Fruit fly (Drosophila melanogaster) whole organism, embryonic: ENCODE measurements around the gene srl.

Experiments used
- Aef1 ChIP-seq: fragments of 200-800 bp; sonication (Bioruptor generic); IDR thresholded peaks from 3 replicates; pipeline ENCODE4 v1.3.6; 2022; ENCODE audit warnings: missing biosample characterization, missing genetic modification characterization
- Atf3 ChIP-seq: fragments of 200-800 bp; sonication (Bioruptor generic); optimal IDR thresholded peaks from 3 replicates; lab custom pipeline; 2016; ENCODE audit warnings: missing biosample characterization, missing genetic modification characterization
- CG10267 ChIP-seq: fragments of 200-800 bp; sonication (Bioruptor generic); optimal IDR thresholded peaks from 2 replicates; lab custom pipeline; 2018; ENCODE audit warnings: missing biosample characterization, mild to moderate bottlenecking, missing genetic modification characterization, moderate library complexity
- CG10274 ChIP-seq: fragments of 200-800 bp; sonication (Bioruptor generic); optimal IDR thresholded peaks from 3 replicates; lab custom pipeline; 2017; ENCODE audit warnings: missing biosample characterization, mild to moderate bottlenecking, missing genetic modification characterization
- CG10543 ChIP-seq: fragments of 200-800 bp; sonication (Bioruptor generic); optimal IDR thresholded peaks from 3 replicates; lab custom pipeline; 2017; ENCODE audit warnings: missing biosample characterization, mild to moderate bottlenecking, missing genetic modification characterization, moderate library complexity
- CG10959 ChIP-seq: fragments of 200-800 bp; sonication (Bioruptor generic); IDR thresholded peaks from 2 replicates; pipeline ENCODE4 v1.3.6; 2022; ENCODE audit warnings: missing biosample characterization, missing genetic modification characterization
- CG10979 ChIP-seq: fragments of 200-800 bp; sonication (Bioruptor generic); optimal IDR thresholded peaks from 2 replicates; lab custom pipeline; 2018; ENCODE audit warnings: missing biosample characterization, mild to moderate bottlenecking, missing genetic modification characterization, moderate library complexity
- CG12104 ChIP-seq: fragments of 200-800 bp; sonication (Bioruptor generic); optimal IDR thresholded peaks from 3 replicates; lab custom pipeline; 2016; ENCODE audit warnings: missing biosample characterization, missing genetic modification characterization
- CG13624 ChIP-seq: fragments of 200-800 bp; sonication (Bioruptor generic); optimal IDR thresholded peaks from 2 replicates; lab custom pipeline; 2016; ENCODE audit warnings: missing biosample characterization, missing genetic modification characterization
- CG15269 ChIP-seq: fragments of 200-800 bp; sonication (Bioruptor generic); optimal IDR thresholded peaks from 2 replicates; lab custom pipeline; 2018; ENCODE audit warnings: missing biosample characterization, mild to moderate bottlenecking, missing genetic modification characterization, moderate library complexity
- CG17361 ChIP-seq: fragments of 200-800 bp; sonication (Bioruptor generic); IDR thresholded peaks from 3 replicates; pipeline ENCODE4 v1.3.6; 2022; ENCODE audit warnings: missing biosample characterization, missing genetic modification characterization
- CG2129 ChIP-seq: fragments of 200-800 bp; sonication (Bioruptor generic); IDR thresholded peaks from 2 replicates; pipeline ENCODE4 v1.3.6; 2022; ENCODE audit warnings: missing biosample characterization, missing genetic modification characterization; ENCODE audit not compliant: partially characterized antibody
- CG32767 ChIP-seq: fragments of 200-800 bp; sonication (Bioruptor generic); IDR thresholded peaks from 2 replicates; pipeline ENCODE4 v1.3.6; 2022; ENCODE audit warnings: missing biosample characterization, missing genetic modification characterization
- CG4707 ChIP-seq: fragments of 200-800 bp; sonication (Bioruptor generic); optimal IDR thresholded peaks from 2 replicates; lab custom pipeline; 2018; ENCODE audit warnings: missing biosample characterization, mild to moderate bottlenecking, missing genetic modification characterization, moderate library complexity
- CG4820 ChIP-seq: fragments of 200-800 bp; sonication (Bioruptor generic); optimal IDR thresholded peaks from 3 replicates; lab custom pipeline; 2016; ENCODE audit warnings: missing biosample characterization, missing genetic modification characterization
- CG6689 ChIP-seq: fragments of 200-800 bp; sonication (Bioruptor generic); IDR thresholded peaks from 2 replicates; pipeline ENCODE4 v1.3.6; 2022; ENCODE audit warnings: missing biosample characterization, missing genetic modification characterization
- CG7372 ChIP-seq: fragments of 200-800 bp; sonication (Bioruptor generic); IDR thresholded peaks from 2 replicates; pipeline ENCODE4 v1.3.6; 2022; ENCODE audit warnings: missing biosample characterization, missing genetic modification characterization
- CG8089 ChIP-seq: fragments of 200-800 bp; sonication (Bioruptor generic); optimal IDR thresholded peaks from 3 replicates; lab custom pipeline; 2016; ENCODE audit warnings: missing biosample characterization, missing genetic modification characterization
- CG8924 ChIP-seq: fragments of 200-800 bp; optimal IDR thresholded peaks from 3 replicates; lab custom pipeline; 2019; ENCODE audit warnings: missing biosample characterization, mild to moderate bottlenecking, missing genetic modification characterization, moderate library complexity
- CG9817 ChIP-seq: fragments of 200-800 bp; sonication (Bioruptor generic); optimal IDR thresholded peaks from 2 replicates; lab custom pipeline; 2018; ENCODE audit warnings: missing biosample characterization, mild to moderate bottlenecking, missing genetic modification characterization, moderate library complexity
- CG9932 ChIP-seq: fragments of 200-800 bp; sonication (Bioruptor generic); IDR thresholded peaks from 2 replicates; pipeline ENCODE4 v1.3.6; 2022; ENCODE audit warnings: missing biosample characterization, missing genetic modification characterization
- Fer1 ChIP-seq: fragments of 200-800 bp; sonication (Bioruptor generic); optimal IDR thresholded peaks from 2 replicates; lab custom pipeline; 2017; ENCODE audit warnings: missing biosample characterization, mild to moderate bottlenecking, missing genetic modification characterization
- Gug ChIP-seq: fragments of 200-800 bp; sonication (Bioruptor generic); IDR thresholded peaks from 4 replicates; pipeline ENCODE4 v1.3.6; 2022; ENCODE audit warnings: missing biosample characterization, missing genetic modification characterization
- HLHmδ ChIP-seq: fragments of 200-800 bp; sonication (Bioruptor generic); optimal IDR thresholded peaks from 2 replicates; lab custom pipeline; 2018; ENCODE audit warnings: missing biosample characterization, mild to moderate bottlenecking, missing genetic modification characterization, moderate library complexity
- HmgD ChIP-seq: fragments of 200-800 bp; sonication (Bioruptor generic); optimal IDR thresholded peaks from 3 replicates; lab custom pipeline; 2016; ENCODE audit warnings: missing biosample characterization, missing genetic modification characterization
- MESR4 ChIP-seq: fragments of 200-800 bp; sonication (Bioruptor generic); optimal IDR thresholded peaks from 2 replicates; lab custom pipeline; 2018; ENCODE audit warnings: missing biosample characterization, mild to moderate bottlenecking, missing genetic modification characterization, moderate library complexity
- NFAT ChIP-seq: fragments of 200-800 bp; sonication (Bioruptor generic); IDR thresholded peaks from 2 replicates; pipeline ENCODE4 v1.3.6; 2022; ENCODE audit warnings: missing biosample characterization, missing genetic modification characterization
- Neu2 ChIP-seq: fragments of 200-800 bp; sonication (Bioruptor generic); optimal IDR thresholded peaks from 3 replicates; lab custom pipeline; 2016; ENCODE audit warnings: missing biosample characterization, missing genetic modification characterization, borderline replicate concordance
- Poxn ChIP-seq: fragments of 200-800 bp; sonication (Bioruptor generic); IDR thresholded peaks from 2 replicates; pipeline ENCODE4 v1.3.6; 2022; ENCODE audit warnings: missing biosample characterization, missing genetic modification characterization
- Rfx ChIP-seq: fragments of 200-800 bp; sonication (Bioruptor generic); IDR thresholded peaks from 2 replicates; pipeline ENCODE4 v1.3.6; 2022; ENCODE audit warnings: missing biosample characterization, missing genetic modification characterization
- Rx ChIP-seq: fragments of 200-800 bp; sonication (Bioruptor generic); IDR thresholded peaks from 2 replicates; pipeline ENCODE4 v1.3.6; 2022; ENCODE audit warnings: missing biosample characterization, missing genetic modification characterization
- Scr ChIP-seq: fragments of 200-800 bp; sonication (Bioruptor generic); IDR thresholded peaks from 2 replicates; pipeline ENCODE4 v1.3.6; 2022; ENCODE audit warnings: missing biosample characterization, missing genetic modification characterization; ENCODE audit not compliant: partially characterized antibody
- Sox100B ChIP-seq: fragments of 200-800 bp; sonication (Bioruptor generic); optimal IDR thresholded peaks from 3 replicates; lab custom pipeline; 2018; ENCODE audit warnings: missing biosample characterization, mild to moderate bottlenecking, missing genetic modification characterization
- Usf ChIP-seq: fragments of 200-800 bp; sonication (Bioruptor generic); optimal IDR thresholded peaks from 2 replicates; lab custom pipeline; 2017; ENCODE audit warnings: missing genotype, missing biosample characterization, missing genetic modification characterization
- Vsx1 ChIP-seq: fragments of 200-800 bp; sonication (Bioruptor generic); optimal IDR thresholded peaks from 2 replicates; lab custom pipeline; 2017; ENCODE audit warnings: missing biosample characterization, mild to moderate bottlenecking, missing genetic modification characterization, missing genetic modification reagents
- ara ChIP-seq: fragments of 200-800 bp; sonication (Bioruptor generic); IDR thresholded peaks from 2 replicates; pipeline ENCODE4 v1.3.6; 2022; ENCODE audit warnings: missing biosample characterization, missing genetic modification characterization
- caup ChIP-seq: fragments of 200-800 bp; sonication (Bioruptor generic); optimal IDR thresholded peaks from 3 replicates; lab custom pipeline; 2017; ENCODE audit warnings: missing biosample characterization, mild to moderate bottlenecking, missing genetic modification characterization, moderate library complexity; ENCODE audit not compliant: severe bottlenecking
- chinmo ChIP-seq: fragments of 200-800 bp; sonication (Bioruptor generic); IDR thresholded peaks from 4 replicates; pipeline ENCODE4 v1.3.6; 2022; ENCODE audit warnings: missing biosample characterization, missing genetic modification characterization; ENCODE audit not compliant: partially characterized antibody
- eyg ChIP-seq: fragments of 200-800 bp; sonication (Bioruptor generic); optimal IDR thresholded peaks from 3 replicates; lab custom pipeline; 2016; ENCODE audit warnings: missing biosample characterization, missing genetic modification characterization
- hbn ChIP-seq: fragments of 200-800 bp; sonication (Bioruptor generic); IDR thresholded peaks from 2 replicates; pipeline ENCODE4 v1.3.6; 2022; ENCODE audit warnings: missing biosample characterization, missing genetic modification characterization; ENCODE audit not compliant: partially characterized antibody
- her ChIP-seq: fragments of 200-800 bp; sonication (Bioruptor generic); optimal IDR thresholded peaks from 2 replicates; lab custom pipeline; 2016; ENCODE audit warnings: missing biosample characterization, missing genetic modification characterization
- hkb ChIP-seq, 2 experiments: fragments of 200-800 bp in 1 of 2; fragments of >200 bp in 1 of 2; sonication (Bioruptor generic) in 1 of 2; IDR thresholded peaks in 1 of 2; optimal IDR thresholded peaks in 1 of 2; 2 replicates each; pipeline versions ENCODE4 v1.3.6 to Lab custom; 2017 to 2022; ENCODE audit warnings: missing biosample characterization in 1 of 2, missing genetic modification characterization in 1 of 2
- hth ChIP-seq: fragments of >200 bp; optimal IDR thresholded peaks from 2 replicates; lab custom pipeline; 2017; ENCODE audit warnings: inconsistent platforms
- jigr1 ChIP-seq: fragments of 200-800 bp; sonication (Bioruptor generic); IDR thresholded peaks from 3 replicates; pipeline ENCODE4 v1.3.6; 2022; ENCODE audit warnings: missing biosample characterization, missing genetic modification characterization
- nom ChIP-seq: fragments of 200-800 bp; sonication (Bioruptor generic); optimal IDR thresholded peaks from 2 replicates; lab custom pipeline; 2017; ENCODE audit warnings: missing biosample characterization, missing genetic modification characterization, mild to moderate bottlenecking, moderate library complexity, missing genetic modification reagents
- pros ChIP-seq: fragments of 200-800 bp; sonication (Bioruptor generic); optimal IDR thresholded peaks from 3 replicates; lab custom pipeline; 2019; ENCODE audit warnings: missing biosample characterization, mild to moderate bottlenecking, missing genetic modification characterization, moderate library complexity
- row ChIP-seq: fragments of 200-800 bp; sonication (Bioruptor generic); IDR thresholded peaks from 3 replicates; pipeline ENCODE4 v1.3.6; 2022; ENCODE audit warnings: missing biosample characterization, missing genetic modification characterization
- tx ChIP-seq: fragments of 200-800 bp; sonication (Bioruptor generic); optimal IDR thresholded peaks from 2 replicates; lab custom pipeline; 2016; ENCODE audit warnings: missing biosample characterization, missing genetic modification characterization

The srl gene

DNA sequence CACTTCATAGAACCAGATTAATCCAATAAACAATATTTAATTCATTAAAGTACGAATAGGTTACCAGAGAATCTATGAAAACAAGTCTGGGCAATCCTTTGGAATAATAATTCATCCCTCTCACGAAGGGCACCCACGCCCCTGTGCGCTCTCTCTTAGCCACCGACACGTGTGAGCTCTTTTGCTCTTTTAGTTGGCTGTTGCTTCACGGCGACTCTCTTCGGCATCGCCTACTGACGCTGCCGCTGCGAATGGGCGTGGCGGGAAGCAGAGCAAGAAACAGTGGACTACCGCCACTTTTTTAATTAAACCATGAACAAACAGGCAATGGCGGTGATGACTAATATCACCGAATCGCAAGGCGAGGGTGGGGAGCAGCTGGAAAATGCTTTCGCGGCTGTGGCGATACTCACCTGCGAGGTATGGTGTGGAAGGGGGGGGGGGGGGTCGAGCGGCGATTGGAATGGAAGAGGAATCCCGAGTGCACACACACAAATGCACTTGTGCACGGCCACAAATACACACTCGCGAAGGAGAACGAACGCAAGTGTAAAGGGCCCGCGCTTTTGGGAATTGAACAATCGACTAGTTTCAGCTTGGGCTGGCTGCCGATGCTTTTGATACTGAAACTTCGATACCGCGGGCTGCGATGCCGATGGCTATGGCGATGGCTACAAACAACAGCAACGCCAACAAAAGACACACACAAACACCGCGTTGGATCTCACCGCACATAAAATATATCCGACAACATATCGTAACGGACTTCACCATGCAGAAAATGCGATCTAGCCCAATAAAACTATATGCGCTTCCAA lies 49.3 kb upstream of the srl start (continued):
- peak; percentile 80 for TF ChIP-seq tx (GFP tag; lab: Kevin White, UChicago)
- TF ChIP-seq chinmo (GFP tag; lab: Robert Waterston, UW): peak; percentile 73; the same call in 2 of the 4 replicates
- TF ChIP-seq CG7372: peak; percentile 62
- peak; percentile 77 for TF ChIP-seq ara (GFP tag; lab: Robert Waterston, UW)
- TF ChIP-seq CG10267 (tag; lab: Kevin White, UChicago): peak; percentile 71
- TF ChIP-seq Sox100B: peak; percentile 75
- peak; percentile 90 for TF ChIP-seq caup (GFP tag; lab: Kevin White, UChicago)
- TF ChIP-seq HLHmδ (GFP tag; lab: Kevin White, UChicago): peak; percentile 30
- TF ChIP-seq CG10979 (tag; lab: Kevin White, UChicago): peak; percentile 78
- peak; percentile 36 for TF ChIP-seq MESR4 (GFP tag; lab: Kevin White, UChicago)
- peak; percentile 84 for TF ChIP-seq her (GFP tag; lab: Kevin White, UChicago)
- peak; percentile 89 for TF ChIP-seq Gug (GFP tag; lab: Robert Waterston, UW)
- peak; percentile 60; the same call in 1 of the 2 replicates for TF ChIP-seq CG10959
- no peak for TF ChIP-seq hth
- peak; percentile 87 for TF ChIP-seq Fer1 (GFP tag; lab: Kevin White, UChicago)
- TF ChIP-seq CG13624 (GFP tag; lab: Kevin White, UChicago): peak; percentile 86
- peak; percentile 27 for TF ChIP-seq HmgD (GFP tag; lab: Kevin White, UChicago)
- peak; percentile 47 for TF ChIP-seq Usf (GFP tag; lab: Kevin White, UChicago)
- TF ChIP-seq Neu2 (GFP tag; lab: Kevin White, UChicago): peak; percentile 11
- peak; percentile 67 for TF ChIP-seq Vsx1
- peak; percentile 89 for TF ChIP-seq CG15269
- peak; percentile 81 for TF ChIP-seq CG6689 (GFP tag; lab: Robert Waterston, UW)
- TF ChIP-seq CG10274: peak; percentile 64
- TF ChIP-seq row (GFP tag; lab: Robert Waterston, UW): peak; percentile 87
- TF ChIP-seq nom: peak; percentile 70
- peak; percentile 85 for TF ChIP-seq pros
- TF ChIP-seq jigr1 (GFP tag; lab: Robert Waterston, UW): 0 out of 3 replicates have a peak, but pooled peaks have one; percentile 53
- peak; percentile 82 for TF ChIP-seq Rx
- TF ChIP-seq hkb (optimal IDR thresholded peaks at IDR 0.05; lab: Kevin White, UChicago): no peak
- TF ChIP-seq hkb (GFP tag; IDR thresholded peaks at IDR 0.05; lab: Robert Waterston, UW): peak; percentile 96
- TF ChIP-seq CG10543 (GFP tag; lab: Kevin White, UChicago): peak; percentile 75
- TF ChIP-seq CG17361 (GFP tag; lab: Robert Waterston, UW): peak; percentile 67
- peak; percentile 66 for TF ChIP-seq CG4707 (GFP tag; lab: Kevin White, UChicago)
- peak; percentile 92 for TF ChIP-seq Rfx (GFP tag; lab: Robert Waterston, UW)
- TF ChIP-seq CG2129 (GFP tag; lab: Robert Waterston, UW): no peak
- TF ChIP-seq CG8924 (tag; lab: Kevin White, UChicago): peak; percentile 80
- TF ChIP-seq eyg (GFP tag; lab: Kevin White, UChicago): peak; percentile 89
- peak; percentile 75 for TF ChIP-seq CG8089 (GFP tag; lab: Kevin White, UChicago)
- TF ChIP-seq CG4820 (GFP tag; lab: Kevin White, UChicago): peak; percentile 84
- peak; percentile 75 for TF ChIP-seq Aef1
- TF ChIP-seq Atf3 (GFP tag; lab: Kevin White, UChicago): no peak
- TF ChIP-seq CG32767 (GFP tag; lab: Robert Waterston, UW): peak; percentile 85
- 0 out of 2 replicates have a peak, but pooled peaks have one; percentile 40 for TF ChIP-seq Poxn (GFP tag; lab: Robert Waterston, UW)
- peak; percentile 76 for TF ChIP-seq CG9817 (tag; lab: Kevin White, UChicago)
- TF ChIP-seq Scr: peak; percentile 35; the same call in 1 of the 2 replicates
- TF ChIP-seq hbn (GFP tag; lab: Robert Waterston, UW): peak; percentile 21; the same call in 1 of the 2 replicates
- peak; percentile 46 for TF ChIP-seq CG12104 (GFP tag; lab: Kevin White, UChicago)
- TF ChIP-seq CG9932 (GFP tag; lab: Robert Waterston, UW): peak; percentile 88
- peak; percentile 90 for TF ChIP-seq NFAT (GFP tag; lab: Robert Waterston, UW)
